Worm (Caenorhabditis elegans) whole organism, L4/young adult: ENCODE results near the gene F44D12.19.

Source experiments
- W03F9.2 ChIP-seq: fragments of 150-350 bp; optimal IDR thresholded peaks from 2 replicates; lab custom pipeline; 2014; ENCODE audit warnings: missing biosample characterization, missing genetic modification characterization
- dao-5 ChIP-seq: sonication (generic microtip); optimal IDR thresholded peaks from 2 replicates; lab custom pipeline; 2016; ENCODE audit warnings: missing genotype, missing genetic modification characterization, moderate library complexity, missing compliant biosample characterization
- him-1 ChIP-seq: sonication (generic microtip); optimal IDR thresholded peaks from 2 replicates; lab custom pipeline; 2016; ENCODE audit warnings: missing genotype, missing genetic modification reagents, missing genetic modification characterization, missing compliant biosample characterization

Gene F44D12.19

ce11 chrIV:10021283-10021682, at the start of gene F44D12.19:
Gene F44D12.19 (plus strand): TSS chrIV:10021583.
- TF ChIP-seq dao-5 (no peak), him-1 (tag; lab: Kevin White, UChicago) (no peak), W03F9.2 (tag; lab: Kevin White, UChicago) (no peak)

ce11 chrIV:9972629-9973028, 48.8 kb upstream of the F44D12.19 start, which contains the start of the genes C47E12.12 and C47E12.10:
Gene C47E12.12 (minus strand): TSS chrIV:9972729.
Gene C47E12.10 (plus strand): TSS chrIV:9972800.
- no peak for TF ChIP-seq him-1 (tag; lab: Kevin White, UChicago)
- TF ChIP-seq dao-5, result no peak
- TF ChIP-seq W03F9.2 (tag; lab: Kevin White, UChicago), result no peak

ce11 chrIV:9974392-9974791, 47.0 kb upstream of the F44D12.19 start, which contains the start of gene C47E12.9:
Gene C47E12.9 (plus strand): TSS chrIV:9974692.
- TF ChIP-seq W03F9.2 (tag; lab: Kevin White, UChicago) (no peak), him-1 (tag; lab: Kevin White, UChicago) (no peak), dao-5 (no peak)

- no peak for TF ChIP-seq him-1 (tag; lab: Kevin White, UChicago)
- TF ChIP-seq W03F9.2 (tag; lab: Kevin White, UChicago), result no peak
- TF ChIP-seq dao-5, result no peak
Observed at ce11 chrIV:9976284-9976683, 45.1 kb upstream of the F44D12.19 start, which contains the start of gene C47E12.14. Gene C47E12.14 (minus strand): TSS chrIV:9976384.

ce11 chrIV:9977602-9978172, 43.7 kb upstream of the F44D12.19 start, which contains the start of gene dhp-2:
Gene dhp-2 (plus strand): TSS chrIV:9978122.
- TF ChIP-seq dao-5 (no peak), W03F9.2 (tag; lab: Kevin White, UChicago) (no peak), him-1 (tag; lab: Kevin White, UChicago) (no peak)

- TF ChIP-seq W03F9.2 (tag; lab: Kevin White, UChicago) (no peak), him-1 (tag; lab: Kevin White, UChicago) (no peak), dao-5 (no peak)
Observed at ce11 chrIV:9982226-9982794, 39.1 kb upstream of the F44D12.19 start, which contains the start of gene rrp-1. Gene rrp-1 (minus strand): TSS chrIV:9982276.

- no peak for TF ChIP-seq dao-5
- TF ChIP-seq him-1 (tag; lab: Kevin White, UChicago), result no peak
- no peak for TF ChIP-seq W03F9.2 (tag; lab: Kevin White, UChicago)
Observed at ce11 chrIV:9982895-9983294, 38.5 kb upstream of the F44D12.19 start, which contains the start of gene mam-2. Gene mam-2 (plus strand): TSS chrIV:9983195.

- TF ChIP-seq W03F9.2 (tag; lab: Kevin White, UChicago), result no peak
- no peak for TF ChIP-seq dao-5
- no peak for TF ChIP-seq him-1 (tag; lab: Kevin White, UChicago)
Observed at ce11 chrIV:9989416-9989815, 32.0 kb upstream of the F44D12.19 start.

- TF ChIP-seq him-1 (tag; lab: Kevin White, UChicago) (no peak), W03F9.2 (tag; lab: Kevin White, UChicago) (peak; percentile 50)
Observed at ce11 chrIV:9993403-9994132, 27.8 kb upstream of the F44D12.19 start.

- TF ChIP-seq him-1 (tag; lab: Kevin White, UChicago), result no peak
- TF ChIP-seq W03F9.2 (tag; lab: Kevin White, UChicago), result peak; percentile 34
Observed at ce11 chrIV:9994895-9995394, 26.4 kb upstream of the F44D12.19 start, which contains the start of gene uba-1. Gene uba-1 (minus strand): TSS chrIV:9994945.

- TF ChIP-seq him-1 (tag; lab: Kevin White, UChicago) (no peak), W03F9.2 (tag; lab: Kevin White, UChicago) (no peak), dao-5 (no peak)
Observed at ce11 chrIV:9998487-9999218, 22.7 kb upstream of the F44D12.19 start, which contains the start of gene pyp-1. Gene pyp-1 (minus strand): TSS chrIV:9998925.

- TF ChIP-seq W03F9.2 (tag; lab: Kevin White, UChicago), result no peak
- no peak for TF ChIP-seq dao-5
Observed at ce11 chrIV:10001748-10002147, 19.6 kb upstream of the F44D12.19 start, which contains the start of gene C47E12.3. Gene C47E12.3 (minus strand): TSS chrIV:10001848.

- no peak for TF ChIP-seq W03F9.2 (tag; lab: Kevin White, UChicago)
- TF ChIP-seq dao-5, result no peak
- TF ChIP-seq him-1 (tag; lab: Kevin White, UChicago), result no peak
Observed at ce11 chrIV:10003372-10003771, 18.0 kb upstream of the F44D12.19 start, which contains the start of the genes C47E12.2 and sars-1. Gene C47E12.2 (minus strand): TSS chrIV:10003502. Gene sars-1 (plus strand): TSS chrIV:10003726.
